Worm (Caenorhabditis elegans) whole organism, early embryonic: ENCODE results near the gene R07C3.3.

Source experiments
- B0310.2 ChIP-seq: sonication (generic microtip); optimal IDR thresholded peaks from 2 replicates; lab custom pipeline; 2016; ENCODE audit warnings: mild to moderate bottlenecking, missing genetic modification characterization, missing compliant biosample characterization
- aly-1 ChIP-seq: sonication (generic microtip); optimal IDR thresholded peaks from 2 replicates; lab custom pipeline; 2016; ENCODE audit warnings: missing genetic modification characterization, missing compliant biosample characterization
- ama-1 ChIP-seq: fragments of 150-350 bp; optimal IDR thresholded peaks from 2 replicates; lab custom pipeline; 2014
- ets-7 ChIP-seq: sonication (generic microtip); optimal IDR thresholded peaks from 2 replicates; lab custom pipeline; 2016; ENCODE audit warnings: missing genotype, missing genetic modification characterization, missing compliant biosample characterization
- flt-1 ChIP-seq: fragments of 200-800 bp; sonication (Bioruptor generic); IDR thresholded peaks from 2 replicates; pipeline ENCODE4 v1.3.6; 2022; ENCODE audit warnings: missing genetic modification characterization, missing compliant biosample characterization
- hmbx-1 ChIP-seq: sonication (generic microtip); optimal IDR thresholded peaks from 2 replicates; lab custom pipeline; 2016; ENCODE audit warnings: mild to moderate bottlenecking, missing genetic modification characterization, missing compliant biosample characterization
- hmg-4 ChIP-seq: fragments of 200-800 bp; sonication (Bioruptor generic); optimal IDR thresholded peaks from 2 replicates; lab custom pipeline; 2018; ENCODE audit warnings: mild to moderate bottlenecking, missing genetic modification characterization, missing compliant biosample characterization
- hnd-1 ChIP-seq: sonication (generic microtip); optimal IDR thresholded peaks from 2 replicates; lab custom pipeline; 2016; ENCODE audit warnings: missing genetic modification characterization, missing compliant biosample characterization
- pes-1 ChIP-seq: fragments of 200-800 bp; sonication (Bioruptor generic); IDR thresholded peaks from 2 replicates; pipeline ENCODE4 v1.3.6; 2022; ENCODE audit warnings: missing genetic modification reagents, missing genetic modification characterization, missing compliant biosample characterization
- scrt-1 ChIP-seq: fragments of 200-800 bp; sonication (Bioruptor generic); IDR thresholded peaks from 2 replicates; pipeline ENCODE4 v1.3.6; 2022; ENCODE audit warnings: missing genetic modification characterization, missing compliant biosample characterization
- sea-1 ChIP-seq: fragments of 200-800 bp; sonication (Bioruptor generic); conservative IDR thresholded peaks from 2 replicates; pipeline ENCODE4 v1.3.6; 2022; ENCODE audit warnings: missing genetic modification characterization, missing compliant biosample characterization
- tbx-11 ChIP-seq: fragments of 200-800 bp; sonication (Bioruptor generic); IDR thresholded peaks from 2 replicates; pipeline ENCODE4 v1.3.6; 2022; ENCODE audit warnings: missing genetic modification characterization, missing compliant biosample characterization
- tra-4 ChIP-seq: sonication (generic microtip); optimal IDR thresholded peaks from 2 replicates; lab custom pipeline; 2017; ENCODE audit warnings: missing genetic modification characterization, missing compliant biosample characterization

DNA sequence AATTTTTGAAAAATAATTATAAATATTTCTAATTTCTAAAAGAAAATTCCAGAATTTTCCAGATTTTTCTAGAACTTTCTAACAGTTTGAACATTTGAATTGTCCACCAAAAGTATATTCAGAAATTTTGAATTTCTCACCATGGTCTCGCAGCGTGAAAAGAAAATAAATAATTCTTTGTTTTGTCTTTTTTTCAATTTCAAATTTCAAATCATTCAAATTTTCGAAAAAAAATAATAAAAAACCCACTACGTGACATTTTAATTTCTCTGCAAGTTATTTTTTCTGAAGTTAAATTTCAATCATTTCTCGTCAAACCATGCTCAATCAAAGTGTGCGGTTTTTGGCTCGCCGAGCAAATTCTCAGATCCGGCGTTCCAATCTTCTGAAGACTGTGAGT, 5.9 kb upstream of the R07C3.3 start, which contains the start of gene acs-15:
- no peak for TF ChIP-seq hnd-1 (tag; lab: Kevin White, UChicago)
- no peak for TF ChIP-seq hmg-4 (GFP tag; lab: Kevin White, UChicago)
- no peak for TF ChIP-seq B0310.2 (tag; lab: Kevin White, UChicago)
- no peak for TF ChIP-seq hmbx-1 (tag; lab: Kevin White, UChicago)
- no peak for TF ChIP-seq pes-1 (GFP tag; lab: Robert Waterston, UW)
- no peak for TF ChIP-seq scrt-1 (GFP tag; lab: Robert Waterston, UW)
- no peak for TF ChIP-seq sea-1 (GFP tag; lab: Robert Waterston, UW)
- no peak for TF ChIP-seq ama-1 (lab: Kevin White, UChicago)
- TF ChIP-seq tra-4, result no peak
- TF ChIP-seq aly-1 (tag; lab: Kevin White, UChicago), result no peak
- TF ChIP-seq flt-1 (GFP tag; lab: Robert Waterston, UW), result no peak
- no peak for TF ChIP-seq ets-7 (tag; lab: Kevin White, UChicago)
- no peak for TF ChIP-seq tbx-11 (GFP tag; lab: Robert Waterston, UW)
